Worm (Caenorhabditis elegans) whole organism, L1 larva: ENCODE data around the gene F41G4.13.

Experiments used
- C04F5.9 ChIP-seq: sonication (generic microtip); optimal IDR thresholded peaks from 2 replicates; lab custom pipeline; 2016; ENCODE audit warnings: missing genetic modification characterization, missing compliant biosample characterization
- mdl-1 ChIP-seq, 2 experiments: fragments of 150-350 bp; optimal IDR thresholded peaks; 2 replicates each; lab custom pipeline; 2014 to 2017; ENCODE audit warnings: missing biosample characterization in 2 of 2, missing genetic modification characterization in 2 of 2, inconsistent platforms in 1 of 2
- nhr-47 ChIP-seq: sonication (generic microtip); optimal IDR thresholded peaks from 2 replicates; lab custom pipeline; 2016; ENCODE audit warnings: mild to moderate bottlenecking, missing genetic modification characterization, moderate library complexity, missing compliant biosample characterization
- nhr-84 ChIP-seq: sonication (generic microtip); optimal IDR thresholded peaks from 2 replicates; lab custom pipeline; 2017; ENCODE audit warnings: missing biosample characterization, missing genetic modification characterization
- zag-1 ChIP-seq: fragments of 150-350 bp; optimal IDR thresholded peaks from 2 replicates; lab custom pipeline; 2014; ENCODE audit warnings: missing biosample characterization, missing genetic modification characterization

- TF ChIP-seq zag-1 (tag; lab: Kevin White, UChicago): no peak
- TF ChIP-seq nhr-47 (tag; lab: Kevin White, UChicago): no peak
- no peak for TF ChIP-seq C04F5.9 (tag; lab: Kevin White, UChicago)
- TF ChIP-seq nhr-84 (tag; lab: Kevin White, UChicago): no peak
- no peak for TF ChIP-seq mdl-1 (tag; optimal IDR thresholded peaks at IDR 0.05; lab: Kevin White, UChicago)
Measured at ce11 chrX:16795978-16796377, 38.6 kb downstream of the F41G4.13 start, which contains the start of gene aak-2.
